Fruit fly (Drosophila melanogaster) S2 (cell line): ENCODE measurements around the gene Obp99c.

Experiments used
- CG8478 ChIP-seq: fragments of >200 bp; optimal IDR thresholded peaks from 2 replicates; lab custom pipeline; 2018
- CTCF ChIP-seq, 2 experiments: fragments of >200 bp; optimal IDR thresholded peaks; 2 replicates each; lab custom pipeline; 2018

DNA sequence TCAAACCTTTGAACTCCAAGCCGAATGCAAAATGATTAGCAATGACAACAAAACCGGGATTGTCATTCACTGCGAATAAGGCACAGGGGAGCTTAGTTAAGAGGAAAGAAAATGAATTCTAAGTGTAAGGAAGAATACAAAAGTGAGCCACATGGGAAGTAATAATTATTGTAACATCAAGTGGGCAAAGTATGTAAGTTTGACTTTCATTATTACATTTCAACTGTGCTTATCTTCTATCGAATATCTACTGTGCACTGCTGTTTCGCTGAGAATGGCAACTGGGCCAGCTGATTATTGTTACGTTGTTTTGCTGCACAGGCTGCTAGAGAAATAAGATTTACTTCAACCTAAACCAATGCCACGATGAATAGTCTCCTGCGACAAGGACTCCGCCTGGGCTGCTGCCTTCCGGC, 47.6 kb upstream of the Obp99c start, which contains the start of the genes CG7601 and CIA30:
- TF ChIP-seq CG8478 (lab: Kevin White, UChicago) (no peak), CTCF (optimal IDR thresholded peaks at IDR 0.05; lab: Kevin White, UChicago) (no peak)
